Worm (Caenorhabditis elegans) whole organism, mixed stage, embryonic: ENCODE measurements around the gene ceh-49.

Source experiments
- ces-1 ChIP-seq: fragments of 150-350 bp; optimal IDR thresholded peaks from 2 replicates; lab custom pipeline; 2014; ENCODE audit warnings: missing biosample characterization, missing genetic modification reagents, missing genetic modification characterization
- elt-3 ChIP-seq: fragments of 150-350 bp; optimal IDR thresholded peaks from 2 replicates; lab custom pipeline; 2014; ENCODE audit warnings: missing biosample characterization, missing genetic modification characterization
- mep-1 ChIP-seq: fragments of 150-350 bp; optimal IDR thresholded peaks from 2 replicates; lab custom pipeline; 2017; ENCODE audit warnings: missing biosample characterization, missing genetic modification reagents, missing genetic modification characterization, inconsistent platforms
- nhr-28 ChIP-seq: fragments of 150-350 bp; optimal IDR thresholded peaks from 2 replicates; lab custom pipeline; 2014; ENCODE audit warnings: missing biosample characterization, missing genetic modification characterization

DNA sequence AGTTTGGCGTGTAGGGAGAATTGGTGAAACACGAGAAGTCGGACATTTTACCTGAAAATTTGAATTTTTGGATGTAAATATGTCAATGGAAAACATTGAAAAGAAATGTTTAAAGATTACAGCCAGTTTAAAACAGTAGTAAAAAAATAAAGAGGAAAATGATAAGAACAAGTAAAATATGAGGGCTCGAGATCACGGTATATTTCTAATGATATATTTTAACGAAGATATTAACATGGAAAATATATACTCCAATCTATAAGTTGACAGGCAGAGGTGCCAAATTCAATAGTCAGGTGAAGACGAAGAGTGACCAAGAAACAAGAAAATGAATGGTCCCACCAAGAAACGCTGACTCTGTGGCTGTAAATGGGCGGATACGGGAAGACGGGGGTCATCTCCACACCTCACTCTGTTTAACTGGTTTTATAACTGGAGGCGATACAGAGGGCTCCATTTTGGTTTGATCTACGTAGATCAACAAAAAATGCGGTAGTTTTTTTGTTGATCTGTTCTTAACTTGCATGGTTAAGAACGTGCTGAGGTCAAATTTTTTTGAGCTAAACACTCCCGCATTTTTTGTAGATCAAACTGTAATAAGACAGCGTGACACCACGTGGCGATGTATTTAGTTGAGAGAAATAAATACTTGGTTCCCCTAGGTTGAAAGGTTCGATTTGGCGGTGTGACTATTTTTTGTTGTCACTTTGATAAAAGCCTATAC, at the start of gene ceh-49:
- TF ChIP-seq elt-3 (tag; lab: Kevin White, UChicago) (no peak), mep-1 (no peak), nhr-28 (no peak), ces-1 (no peak)
